Fruit fly (Drosophila melanogaster): ENCODE results near the gene CG45079.

The CG45079 gene

DNA sequence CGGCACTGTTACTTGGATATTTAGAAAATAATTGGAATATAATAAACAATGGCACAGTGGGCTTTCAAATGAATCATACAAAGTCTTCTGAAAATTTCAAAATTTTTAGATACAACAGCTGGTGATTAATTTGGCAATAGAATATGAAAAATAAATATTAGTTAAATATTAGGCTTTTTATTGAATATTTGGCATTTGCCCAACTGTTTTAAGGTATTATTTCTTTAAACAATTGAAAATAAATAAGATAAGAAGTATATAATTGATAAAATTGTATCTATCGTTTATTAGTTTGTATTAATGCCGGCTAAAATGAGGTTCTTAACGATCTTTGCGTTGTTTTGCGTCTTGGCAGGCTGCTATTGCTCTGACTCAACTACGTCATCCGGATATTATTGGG, at the start of gene CG45079:
CG45079 (plus strand) TSS at position 301 of the 400 bp plus-strand sequence.
- TF ChIP-seq CG8478 (optimal IDR thresholded peaks at IDR 0.05) (no peak), CTCF (optimal IDR thresholded peaks at IDR 0.05) (no peak)

DNA sequence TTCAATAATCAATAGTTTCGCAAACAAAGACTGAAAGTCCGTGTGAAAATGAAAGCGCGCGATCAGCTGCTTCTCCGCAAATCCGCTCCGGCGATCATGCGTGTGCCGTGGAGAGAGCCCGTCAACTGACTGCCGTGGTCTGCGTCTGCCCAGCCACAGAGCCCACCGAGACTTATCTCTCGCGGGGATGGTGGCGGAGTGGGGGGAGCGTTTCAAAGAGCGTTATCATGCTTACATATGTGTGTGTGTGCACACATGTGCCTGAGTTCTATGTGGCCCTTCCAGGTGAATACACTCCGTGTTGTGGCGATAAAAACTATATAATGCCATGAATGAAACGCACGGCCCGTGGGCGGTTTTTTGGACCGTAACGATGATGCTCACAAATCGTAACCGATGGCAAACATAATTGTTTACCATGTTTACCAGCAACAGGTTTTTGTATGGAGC, 46.3 kb upstream of the CG45079 start:
- TF ChIP-seq CTCF (optimal IDR thresholded peaks at IDR 0.05), result peak in 1 of 2 experiments; percentile 8
- no peak for TF ChIP-seq CG8478 (optimal IDR thresholded peaks at IDR 0.05)

DNA sequence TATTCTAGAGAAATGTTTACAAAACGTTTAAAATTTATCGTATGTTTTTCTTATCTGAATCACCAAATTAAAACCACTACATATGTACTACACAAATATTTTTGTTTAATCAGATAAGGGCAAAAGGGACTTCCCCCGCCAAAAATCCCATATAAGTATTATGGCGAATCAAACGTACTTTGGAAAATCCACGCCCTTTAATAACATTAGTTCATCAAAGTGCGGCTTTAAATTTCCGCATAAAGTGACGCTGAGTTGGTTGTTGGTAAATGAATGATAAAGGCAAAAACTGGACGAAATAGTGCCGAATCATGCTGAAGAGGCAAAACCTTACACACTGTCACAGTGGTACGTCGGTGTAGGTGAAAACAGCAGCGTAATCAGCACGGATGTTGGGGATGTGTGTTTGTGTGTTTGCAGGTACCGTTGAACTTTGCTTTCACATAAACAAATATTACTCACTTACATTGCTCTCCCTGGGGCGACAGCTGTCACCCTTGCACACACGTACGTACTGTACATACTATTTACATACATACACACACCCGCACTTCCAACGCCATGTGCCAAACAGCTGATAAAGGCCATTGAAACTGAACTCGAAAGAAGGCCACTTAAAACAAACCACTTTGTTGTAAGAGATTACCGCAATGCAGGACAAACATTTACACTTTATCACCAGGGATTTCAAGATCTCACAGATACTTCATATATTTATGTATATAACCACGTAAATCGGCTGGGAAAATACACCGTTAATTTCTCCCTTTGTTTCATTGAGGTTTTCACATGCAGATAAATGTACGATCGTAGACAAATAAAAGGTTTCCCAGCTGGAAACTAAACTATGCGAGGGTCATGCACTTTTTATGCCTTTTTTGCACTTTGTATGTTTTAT, 45.1 kb upstream of the CG45079 start:
- TF ChIP-seq CTCF (optimal IDR thresholded peaks at IDR 0.05) (no peak), CG8478 (optimal IDR thresholded peaks at IDR 0.05) (no peak)

DNA sequence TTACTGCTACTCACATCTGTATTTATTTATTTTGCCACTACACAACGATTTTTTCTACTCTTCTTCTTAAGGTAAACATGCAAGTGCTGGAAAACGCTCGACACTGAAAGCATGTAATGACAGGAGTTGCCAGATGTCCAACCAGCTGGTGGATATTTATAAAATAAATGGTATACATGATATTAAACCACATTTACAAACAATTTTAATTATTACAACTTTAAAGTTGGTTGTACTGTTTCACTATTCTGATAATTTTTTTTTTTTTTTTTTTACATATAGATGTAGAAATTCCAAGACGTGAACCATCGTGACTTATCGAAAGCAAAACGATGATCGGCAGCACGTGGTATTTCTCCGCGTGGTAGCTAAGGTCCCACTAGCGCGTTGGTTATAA, 44.4 kb upstream of the CG45079 start, which contains the start of the genes Keap1 and kuk:
Keap1 (minus strand) TSS at position 87 of the 397 bp plus-strand sequence.
kuk (plus strand) TSS at position 386 of the 397 bp plus-strand sequence.
- TF ChIP-seq CTCF (optimal IDR thresholded peaks at IDR 0.05) (peak in 1 of 2 experiments; percentile 54), CG8478 (optimal IDR thresholded peaks at IDR 0.05) (no peak)

DNA sequence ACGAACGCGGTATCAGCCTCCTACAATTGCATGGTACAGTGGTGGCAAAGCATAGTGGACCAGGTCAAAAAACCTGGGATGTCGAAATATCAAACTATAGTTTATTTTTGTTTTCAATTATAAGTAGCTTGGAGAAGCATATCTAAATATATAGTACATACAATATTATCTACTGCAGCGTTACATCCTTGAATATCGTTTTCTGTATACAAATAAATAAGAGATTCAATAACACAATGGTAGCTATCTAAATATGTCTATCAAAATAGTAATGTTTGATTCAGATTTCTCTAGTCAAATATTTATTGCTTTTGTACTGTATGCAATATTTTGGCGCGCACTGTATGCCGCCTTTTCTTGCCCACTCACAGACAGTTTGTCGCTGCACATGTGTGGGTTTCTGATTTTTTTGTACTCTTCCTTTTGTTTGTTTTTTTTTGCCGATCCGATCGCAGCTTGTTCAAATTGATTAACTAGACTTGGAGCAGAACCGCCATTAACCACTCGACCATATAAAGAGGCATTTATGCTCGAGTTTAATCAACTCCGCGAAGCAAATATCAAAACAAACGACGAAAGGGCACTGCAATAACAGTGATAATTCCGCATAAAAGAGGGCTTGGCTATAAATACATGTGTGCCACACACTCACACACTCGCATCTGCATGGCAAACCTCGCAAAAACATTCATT, 43.5 kb upstream of the CG45079 start:
- TF ChIP-seq CG8478 (optimal IDR thresholded peaks at IDR 0.05) (no peak), CTCF (optimal IDR thresholded peaks at IDR 0.05) (no peak)

DNA sequence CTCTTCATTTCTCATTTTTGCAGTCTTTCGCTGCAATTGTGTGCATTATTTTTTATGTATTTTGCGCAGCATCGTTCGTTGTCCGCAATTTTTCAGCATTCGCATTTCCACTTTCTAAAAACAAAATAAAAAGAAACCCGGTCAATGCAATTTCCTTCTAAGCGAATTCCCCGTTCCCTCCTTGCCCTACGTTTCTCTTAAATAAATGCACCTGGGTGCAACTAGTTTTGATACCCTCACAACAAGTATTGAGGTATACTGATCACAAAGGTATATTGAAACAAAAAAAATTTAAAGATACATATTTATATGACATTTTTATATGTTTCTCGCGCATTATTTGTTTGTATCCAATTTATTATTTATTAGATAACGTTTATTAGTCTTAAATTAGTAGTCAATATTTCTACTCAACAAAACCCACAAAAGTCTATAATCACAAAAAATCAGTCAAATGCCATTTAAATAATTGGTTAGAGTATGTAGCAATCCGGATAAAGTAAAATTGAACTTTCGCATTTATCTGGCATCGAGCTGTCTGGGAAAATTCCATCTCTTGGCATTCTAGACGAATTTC, 42.8 kb upstream of the CG45079 start:
- no peak for TF ChIP-seq CTCF (optimal IDR thresholded peaks at IDR 0.05)
- no peak for TF ChIP-seq CG8478 (optimal IDR thresholded peaks at IDR 0.05)

DNA sequence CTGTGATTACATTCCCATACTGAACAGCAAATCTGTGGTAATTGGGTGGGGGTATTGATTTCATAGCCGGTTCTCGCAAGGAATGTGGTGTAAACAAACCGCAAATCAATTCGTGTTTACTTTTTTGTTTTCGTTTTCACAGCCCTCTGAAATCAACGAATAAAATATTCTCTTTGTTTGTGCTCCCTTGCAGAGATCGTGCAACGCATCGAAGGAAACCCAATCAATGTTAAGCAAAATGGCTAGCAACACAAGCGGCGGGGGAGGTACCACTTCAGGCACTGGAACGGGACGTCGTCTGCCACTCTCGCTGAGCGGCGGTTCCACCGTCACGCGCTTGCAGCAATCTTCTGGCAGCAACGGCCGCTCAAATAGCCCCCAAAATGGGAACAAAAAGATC, 41.8 kb upstream of the CG45079 start:
- TF ChIP-seq CTCF (optimal IDR thresholded peaks at IDR 0.05) (no peak), CG8478 (optimal IDR thresholded peaks at IDR 0.05) (no peak)

DNA sequence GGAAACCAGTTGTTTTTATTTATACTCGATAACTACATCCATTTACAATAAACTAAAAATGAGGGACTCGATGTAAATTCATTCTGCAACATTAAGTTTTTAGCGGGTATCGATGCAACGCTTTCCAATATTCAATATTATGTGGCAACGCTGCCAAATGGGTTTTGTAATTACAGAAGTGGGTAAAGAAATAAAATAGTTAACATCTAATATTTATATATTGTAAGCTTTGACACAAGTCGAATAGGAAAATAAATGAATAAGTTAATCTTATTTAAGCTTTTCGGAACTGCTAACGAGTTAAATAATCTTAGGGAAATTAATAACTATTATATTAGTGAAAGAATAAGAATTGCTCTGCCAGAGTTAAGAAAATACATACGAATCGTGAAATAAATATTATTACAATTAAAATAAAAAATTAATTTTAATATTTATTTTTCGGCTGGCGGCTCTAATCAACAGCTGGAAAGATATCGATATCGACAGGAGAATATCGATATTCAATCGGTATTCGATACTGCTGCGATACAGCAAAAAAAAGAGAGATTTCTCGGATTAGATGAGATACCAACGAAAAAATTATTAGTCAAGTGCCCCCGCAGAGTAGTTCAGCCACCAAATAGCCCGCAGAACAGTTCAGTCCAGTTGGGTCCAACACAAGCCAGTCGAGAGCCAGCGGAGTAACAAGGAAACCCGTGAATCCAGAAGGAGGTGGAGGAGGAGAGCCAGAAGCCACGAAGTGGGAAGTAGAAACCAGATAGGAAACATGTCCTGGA, 39.1 kb upstream of the CG45079 start, which contains the start of gene GckIII:
GckIII (plus strand) TSS at position 485 of the 779 bp plus-strand sequence.
- TF ChIP-seq CG8478 (optimal IDR thresholded peaks at IDR 0.05), result no peak

DNA sequence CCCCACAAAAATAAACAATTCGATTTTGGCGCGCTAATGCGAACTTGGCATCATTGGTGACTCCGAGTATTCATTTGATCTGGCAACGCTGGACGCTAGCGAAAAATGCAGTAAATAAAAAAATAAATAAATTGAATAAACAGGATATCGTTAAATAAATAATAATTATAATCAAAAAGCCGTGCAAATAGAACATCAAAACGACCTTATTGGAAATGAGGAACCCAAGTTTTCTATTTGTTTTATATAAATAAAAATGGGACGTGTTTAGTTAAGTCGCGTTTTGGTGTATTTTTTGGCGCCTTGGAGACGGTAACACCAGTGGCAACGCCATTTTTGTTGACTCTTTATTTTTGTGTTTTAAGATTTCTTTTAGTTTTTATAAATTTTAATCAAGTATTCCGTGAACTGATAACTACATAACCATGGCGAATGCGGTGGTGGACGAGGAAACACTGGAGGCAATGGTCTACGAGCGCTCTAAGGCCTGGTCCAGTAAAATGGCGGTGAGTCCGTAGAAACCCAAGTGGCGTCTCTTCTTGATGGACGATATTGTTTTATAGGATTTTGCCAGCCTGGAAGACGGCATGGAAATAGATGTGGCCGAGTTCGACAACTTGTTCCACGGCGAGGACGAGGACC, 36.2 kb upstream of the CG45079 start, which contains the start of gene cal1:
cal1 (plus strand) TSS at position 304 of the 642 bp plus-strand sequence.
- TF ChIP-seq CTCF (optimal IDR thresholded peaks at IDR 0.05), result no peak
- no peak for TF ChIP-seq CG8478 (optimal IDR thresholded peaks at IDR 0.05)

DNA sequence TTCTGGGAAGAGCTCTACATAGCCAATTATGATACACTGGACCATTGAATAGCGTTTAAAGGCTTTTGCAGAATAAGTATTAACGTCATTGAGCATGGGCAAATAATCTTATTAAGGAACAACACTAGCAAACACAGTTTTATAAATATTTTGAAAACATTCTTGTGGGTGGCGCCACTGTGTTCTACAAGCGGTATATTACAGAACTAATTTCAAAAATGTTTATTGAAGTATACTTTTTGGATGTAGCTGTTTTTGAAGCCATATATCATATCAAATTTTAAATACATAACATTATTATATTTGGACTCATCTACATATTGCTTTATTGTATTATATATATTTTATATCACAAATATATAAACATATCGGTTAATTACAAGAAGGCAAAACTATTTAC, 15.4 kb upstream of the CG45079 start:
- peak; percentile 63 to 86 for TF ChIP-seq CTCF (optimal IDR thresholded peaks at IDR 0.05)
- TF ChIP-seq CG8478 (optimal IDR thresholded peaks at IDR 0.05), result no peak

DNA sequence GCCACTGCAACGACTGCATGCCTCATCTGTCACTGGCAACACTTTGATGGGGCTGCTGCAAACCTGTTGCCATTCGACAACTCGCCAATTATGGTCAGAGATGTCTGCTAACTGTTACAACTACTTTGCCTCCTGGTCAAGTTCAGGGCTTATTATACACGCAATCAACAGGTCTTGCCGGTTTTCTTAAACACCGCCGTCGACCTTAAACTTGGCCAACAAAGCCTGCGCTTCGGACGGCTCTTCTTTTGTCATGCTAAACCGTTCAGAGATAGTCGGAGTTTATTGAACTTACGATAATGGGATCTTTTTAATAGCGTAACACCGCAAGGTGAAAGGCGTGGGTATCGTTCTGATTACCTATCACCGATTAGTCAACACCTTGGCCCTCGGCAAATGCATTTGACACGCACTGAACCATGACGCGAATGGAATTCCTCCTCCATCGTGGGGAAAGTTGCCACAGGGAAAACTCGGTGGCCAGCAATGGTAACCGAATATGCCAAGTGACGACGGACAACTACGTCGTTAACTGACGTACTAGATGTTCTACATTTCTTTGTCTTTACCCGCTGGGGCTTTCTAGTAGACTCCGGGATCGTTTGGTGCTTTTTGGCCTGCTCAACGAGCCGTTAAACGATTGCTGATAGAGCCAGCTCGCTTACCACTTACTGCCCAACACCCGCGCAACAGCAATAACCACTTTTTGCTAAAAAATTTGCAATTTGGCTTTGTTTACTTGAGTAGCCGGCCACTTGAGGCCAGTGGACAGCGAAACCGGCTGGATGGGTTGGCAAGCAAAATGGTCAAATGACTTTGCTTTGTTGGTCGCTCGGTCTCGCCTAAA, 13.2 kb upstream of the CG45079 start:
- no peak for TF ChIP-seq CTCF (optimal IDR thresholded peaks at IDR 0.05)
- TF ChIP-seq CG8478 (optimal IDR thresholded peaks at IDR 0.05), result no peak

DNA sequence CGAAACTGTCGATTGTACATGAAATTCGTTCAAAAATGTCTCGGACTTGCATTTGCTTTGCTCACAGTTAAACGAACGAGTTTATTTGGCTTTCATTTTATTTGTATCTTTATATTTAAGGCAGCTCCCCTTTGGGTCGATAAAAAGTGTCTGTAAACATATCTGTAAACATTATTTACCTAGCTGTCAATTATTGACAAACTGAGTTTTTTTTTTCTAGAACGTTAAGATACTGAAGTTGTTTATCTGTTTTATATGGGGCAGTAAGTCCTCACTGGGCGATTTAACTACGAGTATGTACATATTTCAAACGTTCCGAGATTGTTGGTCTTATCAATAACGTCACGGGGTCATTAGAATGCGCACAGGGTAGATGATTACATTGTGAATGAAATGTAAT, 8.6 kb upstream of the CG45079 start:
- no peak for TF ChIP-seq CG8478 (optimal IDR thresholded peaks at IDR 0.05)
- no peak for TF ChIP-seq CTCF (optimal IDR thresholded peaks at IDR 0.05)

DNA sequence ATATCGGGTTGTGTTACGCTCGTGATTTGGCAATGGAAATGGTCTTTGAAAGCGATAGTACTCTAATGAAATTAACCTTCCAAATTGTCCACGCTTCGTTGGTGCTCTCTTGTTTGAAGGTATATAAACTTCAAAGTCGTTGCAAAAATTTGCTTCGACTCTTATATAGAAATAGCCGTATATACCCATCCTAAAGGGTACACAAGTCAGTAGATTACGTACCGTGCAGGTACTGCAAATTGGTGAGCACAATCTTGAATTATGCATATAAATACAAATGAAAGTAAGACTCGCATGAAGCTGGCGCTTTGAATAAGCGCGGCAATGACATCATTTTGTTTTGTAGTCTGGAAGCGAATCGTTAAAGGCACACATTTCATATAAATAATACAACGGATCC, 8.0 kb upstream of the CG45079 start:
- TF ChIP-seq CTCF (optimal IDR thresholded peaks at IDR 0.05) (no peak), CG8478 (optimal IDR thresholded peaks at IDR 0.05) (no peak)

All from S2 (cell line).